Fruit fly (Drosophila melanogaster) whole organism, embryonic: Measurements from ENCODE around the gene CG34429.

Source experiments
- CG10147 ChIP-seq: fragments of 200-800 bp; sonication (Bioruptor generic); optimal IDR thresholded peaks from 2 replicates; lab custom pipeline; 2019; ENCODE audit warnings: missing biosample characterization, mild to moderate bottlenecking, missing genetic modification characterization, moderate library complexity
- CG10209 ChIP-seq: fragments of 200-800 bp; sonication (Bioruptor generic); optimal IDR thresholded peaks from 3 replicates; lab custom pipeline; 2017; ENCODE audit warnings: missing biosample characterization, mild to moderate bottlenecking, missing genetic modification characterization, missing genetic modification reagents
- CG10431 ChIP-seq: fragments of 200-800 bp; sonication (Bioruptor generic); optimal IDR thresholded peaks from 3 replicates; lab custom pipeline; 2018; ENCODE audit warnings: missing biosample characterization, mild to moderate bottlenecking, missing genetic modification characterization
- CG11093 ChIP-seq: fragments of 200-800 bp; sonication (Bioruptor generic); IDR thresholded peaks from 3 replicates; pipeline ENCODE4 v1.3.6; 2022; ENCODE audit warnings: missing biosample characterization, missing genetic modification characterization
- CG13287 ChIP-seq: fragments of 200-800 bp; sonication (Bioruptor generic); IDR thresholded peaks from 2 replicates; pipeline ENCODE4 v1.3.6; 2022; ENCODE audit warnings: missing biosample characterization, missing genetic modification characterization; ENCODE audit not compliant: partially characterized antibody
- CG13775 ChIP-seq: fragments of 200-800 bp; sonication (Bioruptor generic); optimal IDR thresholded peaks from 3 replicates; lab custom pipeline; 2017; ENCODE audit warnings: missing biosample characterization, mild to moderate bottlenecking, missing genetic modification characterization
- CG14965 ChIP-seq: fragments of 200-800 bp; sonication (Bioruptor generic); optimal IDR thresholded peaks from 2 replicates; lab custom pipeline; 2016; ENCODE audit warnings: missing biosample characterization, missing genetic modification characterization, borderline replicate concordance
- CG3281 ChIP-seq: fragments of 200-800 bp; sonication (Bioruptor generic); optimal IDR thresholded peaks from 3 replicates; lab custom pipeline; 2017; ENCODE audit warnings: missing biosample characterization, mild to moderate bottlenecking, missing genetic modification characterization
- CG43689 ChIP-seq: fragments of 200-800 bp; sonication (Bioruptor generic); IDR thresholded peaks from 2 replicates; pipeline ENCODE4 v1.3.6; 2022; ENCODE audit warnings: missing biosample characterization, missing genetic modification characterization
- CG4404 ChIP-seq: fragments of 200-800 bp; sonication (Bioruptor generic); IDR thresholded peaks from 2 replicates; pipeline ENCODE4 v1.3.6; 2022; ENCODE audit warnings: missing biosample characterization, missing genetic modification characterization
- CG6254 ChIP-seq: fragments of 200-800 bp; sonication (Bioruptor generic); optimal IDR thresholded peaks from 3 replicates; lab custom pipeline; 2017; ENCODE audit warnings: mild to moderate bottlenecking, missing biosample characterization, missing genetic modification reagents, missing genetic modification characterization
- CG7271 ChIP-seq: fragments of 200-800 bp; sonication (Bioruptor generic); optimal IDR thresholded peaks from 2 replicates; lab custom pipeline; 2018; ENCODE audit warnings: missing biosample characterization, mild to moderate bottlenecking, missing genetic modification characterization, moderate library complexity
- CG7357 ChIP-seq: fragments of 200-800 bp; sonication (Bioruptor generic); IDR thresholded peaks from 3 replicates; pipeline ENCODE4 v1.3.6; 2022; ENCODE audit warnings: missing biosample characterization, missing genetic modification characterization
- CG8290 ChIP-seq, 3 experiments: fragments of 200-800 bp; sonication (Bioruptor generic); optimal IDR thresholded peaks; 2 replicates each; lab custom pipeline; 2016 to 2019; ENCODE audit warnings: missing biosample characterization in 3 of 3, missing genetic modification characterization in 3 of 3, mild to moderate bottlenecking in 2 of 3, moderate library complexity in 1 of 3
- D ChIP-seq, 2 experiments: fragments of 200-800 bp in 1 of 2; fragments of >200 bp in 1 of 2; sonication (Bioruptor generic) in 1 of 2; optimal IDR thresholded peaks; 2 replicates in 1 of 2; 3 replicates in 1 of 2; lab custom pipeline; 2017; ENCODE audit warnings: mild to moderate bottlenecking in 1 of 2, missing biosample characterization in 1 of 2, missing genetic modification characterization in 1 of 2, missing genetic modification reagents in 1 of 2
- Eip74EF ChIP-seq, 2 experiments: fragments of 200-800 bp in 1 of 2; fragments of >200 bp in 1 of 2; sonication (Bioruptor generic) in 1 of 2; optimal IDR thresholded peaks; 2 replicates each; lab custom pipeline; 2017 to 2019; ENCODE audit warnings: missing biosample characterization in 2 of 2, missing genetic modification characterization in 2 of 2, mild to moderate bottlenecking in 1 of 2, moderate library complexity in 1 of 2
- H15 ChIP-seq: fragments of 200-800 bp; sonication (Bioruptor generic); IDR thresholded peaks from 3 replicates; pipeline ENCODE4 v1.3.6; 2022; ENCODE audit warnings: missing biosample characterization, missing genetic modification characterization
- HLHmδ ChIP-seq: fragments of 200-800 bp; sonication (Bioruptor generic); optimal IDR thresholded peaks from 2 replicates; lab custom pipeline; 2018; ENCODE audit warnings: missing biosample characterization, mild to moderate bottlenecking, missing genetic modification characterization, moderate library complexity
- Hand ChIP-seq: fragments of 200-800 bp; sonication (Bioruptor generic); optimal IDR thresholded peaks from 2 replicates; lab custom pipeline; 2017; ENCODE audit warnings: mild to moderate bottlenecking, missing biosample characterization, missing genetic modification reagents, missing genetic modification characterization
- Lim3 ChIP-seq: fragments of 200-800 bp; sonication (Bioruptor generic); IDR thresholded peaks from 2 replicates; pipeline ENCODE4 v1.3.6; 2022; ENCODE audit warnings: missing biosample characterization, missing genetic modification characterization
- Lpt ChIP-seq: fragments of >200 bp; optimal IDR thresholded peaks from 2 replicates; lab custom pipeline; 2018; ENCODE audit warnings: missing biosample characterization, missing genetic modification characterization
- NC2α ChIP-seq: fragments of 200-800 bp; sonication (Bioruptor generic); optimal IDR thresholded peaks from 2 replicates; lab custom pipeline; 2016; ENCODE audit warnings: missing biosample characterization, missing genetic modification characterization
- Neu2 ChIP-seq: fragments of 200-800 bp; sonication (Bioruptor generic); optimal IDR thresholded peaks from 3 replicates; lab custom pipeline; 2016; ENCODE audit warnings: missing biosample characterization, missing genetic modification characterization, borderline replicate concordance
- Side ChIP-seq: fragments of 200-800 bp; sonication (Bioruptor generic); optimal IDR thresholded peaks from 2 replicates; lab custom pipeline; 2016; ENCODE audit warnings: missing biosample characterization, missing genetic modification characterization
- Sox100B ChIP-seq: fragments of 200-800 bp; sonication (Bioruptor generic); optimal IDR thresholded peaks from 3 replicates; lab custom pipeline; 2018; ENCODE audit warnings: missing biosample characterization, mild to moderate bottlenecking, missing genetic modification characterization
- Usf ChIP-seq: fragments of 200-800 bp; sonication (Bioruptor generic); optimal IDR thresholded peaks from 2 replicates; lab custom pipeline; 2017; ENCODE audit warnings: missing genotype, missing biosample characterization, missing genetic modification characterization
- abd-A ChIP-seq: fragments of 200-800 bp; sonication (Bioruptor generic); optimal IDR thresholded peaks from 3 replicates; lab custom pipeline; 2019; ENCODE audit warnings: missing biosample characterization, mild to moderate bottlenecking, missing genetic modification characterization, moderate library complexity
- cato ChIP-seq: fragments of 200-800 bp; sonication (Bioruptor generic); optimal IDR thresholded peaks from 2 replicates; lab custom pipeline; 2016; ENCODE audit warnings: missing biosample characterization, missing genetic modification characterization, borderline replicate concordance
- chn ChIP-seq: fragments of 200-800 bp; sonication (Bioruptor generic); optimal IDR thresholded peaks from 2 replicates; lab custom pipeline; 2016; ENCODE audit warnings: missing biosample characterization, missing genetic modification characterization
- danr ChIP-seq: fragments of 200-800 bp; sonication (Bioruptor generic); IDR thresholded peaks from 2 replicates; pipeline ENCODE4 v1.3.6; 2022; ENCODE audit warnings: missing biosample characterization, missing genetic modification characterization
- ind ChIP-seq: fragments of 200-800 bp; sonication (Bioruptor generic); optimal IDR thresholded peaks from 3 replicates; lab custom pipeline; 2016; ENCODE audit warnings: missing biosample characterization, missing genetic modification characterization
- inv ChIP-seq: fragments of 200-800 bp; sonication (Bioruptor generic); IDR thresholded peaks from 2 replicates; pipeline ENCODE4 v1.3.6; 2022; ENCODE audit warnings: missing biosample characterization, missing genetic modification characterization; ENCODE audit not compliant: partially characterized antibody
- kah ChIP-seq: fragments of 200-800 bp; sonication (Bioruptor generic); optimal IDR thresholded peaks from 2 replicates; lab custom pipeline; 2018; ENCODE audit warnings: missing biosample characterization, mild to moderate bottlenecking, missing genetic modification characterization
- knrl ChIP-seq: fragments of 200-800 bp; sonication (Bioruptor generic); IDR thresholded peaks from 3 replicates; pipeline ENCODE4 v1.3.6; 2022; ENCODE audit warnings: missing biosample characterization, missing genetic modification characterization; ENCODE audit not compliant: partially characterized antibody
- lbe ChIP-seq: fragments of 200-800 bp; sonication (Bioruptor generic); optimal IDR thresholded peaks from 2 replicates; lab custom pipeline; 2016; ENCODE audit warnings: missing biosample characterization, mild to moderate bottlenecking, missing genetic modification characterization
- maf-S ChIP-seq: fragments of 200-800 bp; sonication (Bioruptor generic); optimal IDR thresholded peaks from 2 replicates; lab custom pipeline; 2016; ENCODE audit warnings: missing biosample characterization, missing genetic modification characterization
- nmo ChIP-seq: fragments of 200-800 bp; sonication (Bioruptor generic); optimal IDR thresholded peaks from 2 replicates; lab custom pipeline; 2018; ENCODE audit warnings: missing biosample characterization, mild to moderate bottlenecking, missing genetic modification characterization, moderate library complexity
- pb ChIP-seq: fragments of 200-800 bp; sonication (Bioruptor generic); optimal IDR thresholded peaks from 3 replicates; lab custom pipeline; 2016; ENCODE audit warnings: missing biosample characterization, missing genetic modification characterization
- peb ChIP-seq: fragments of 200-800 bp; sonication (Bioruptor generic); IDR thresholded peaks from 2 replicates; pipeline ENCODE4 v1.3.6; 2022; ENCODE audit warnings: missing biosample characterization, missing genetic modification characterization
- pho ChIP-seq: fragments of 200-800 bp; sonication (Bioruptor generic); optimal IDR thresholded peaks from 2 replicates; lab custom pipeline; 2016; ENCODE audit warnings: missing biosample characterization, missing genetic modification characterization
- psq ChIP-seq: fragments of 200-800 bp; sonication (Bioruptor generic); optimal IDR thresholded peaks from 2 replicates; lab custom pipeline; 2017; ENCODE audit warnings: missing biosample characterization, missing genetic modification characterization
- repo ChIP-seq: fragments of 200-800 bp; sonication (Bioruptor generic); optimal IDR thresholded peaks from 2 replicates; lab custom pipeline; 2016; ENCODE audit warnings: missing biosample characterization, missing genetic modification characterization
- sima ChIP-seq: fragments of 200-800 bp; sonication (Bioruptor generic); optimal IDR thresholded peaks from 2 replicates; lab custom pipeline; 2016; ENCODE audit warnings: missing biosample characterization, missing genetic modification characterization
- sob ChIP-seq: fragments of 200-800 bp; sonication (Bioruptor generic); IDR thresholded peaks from 2 replicates; pipeline ENCODE4 v1.3.6; 2022; ENCODE audit warnings: missing biosample characterization, missing genetic modification characterization
- stwl ChIP-seq: fragments of 200-800 bp; sonication (Bioruptor generic); optimal IDR thresholded peaks from 3 replicates; lab custom pipeline; 2018; ENCODE audit warnings: missing biosample characterization, mild to moderate bottlenecking, missing genetic modification characterization, moderate library complexity
- tgo ChIP-seq: fragments of 200-800 bp; sonication (Bioruptor generic); IDR thresholded peaks from 3 replicates; pipeline ENCODE4 v1.3.6; 2022; ENCODE audit warnings: missing biosample characterization, missing genetic modification characterization
- trem ChIP-seq: fragments of 200-800 bp; optimal IDR thresholded peaks from 3 replicates; lab custom pipeline; 2019; ENCODE audit warnings: missing biosample characterization, mild to moderate bottlenecking, missing genetic modification characterization, moderate library complexity
- zen ChIP-seq: fragments of 200-800 bp; sonication (Bioruptor generic); optimal IDR thresholded peaks from 3 replicates; lab custom pipeline; 2018; ENCODE audit warnings: missing biosample characterization, mild to moderate bottlenecking, missing genetic modification characterization, moderate library complexity
- zfh2 ChIP-seq: fragments of 200-800 bp; sonication (Bioruptor generic); optimal IDR thresholded peaks from 2 replicates; lab custom pipeline; 2016; ENCODE audit warnings: missing biosample characterization, missing genetic modification characterization

CG34429 gene

DNA sequence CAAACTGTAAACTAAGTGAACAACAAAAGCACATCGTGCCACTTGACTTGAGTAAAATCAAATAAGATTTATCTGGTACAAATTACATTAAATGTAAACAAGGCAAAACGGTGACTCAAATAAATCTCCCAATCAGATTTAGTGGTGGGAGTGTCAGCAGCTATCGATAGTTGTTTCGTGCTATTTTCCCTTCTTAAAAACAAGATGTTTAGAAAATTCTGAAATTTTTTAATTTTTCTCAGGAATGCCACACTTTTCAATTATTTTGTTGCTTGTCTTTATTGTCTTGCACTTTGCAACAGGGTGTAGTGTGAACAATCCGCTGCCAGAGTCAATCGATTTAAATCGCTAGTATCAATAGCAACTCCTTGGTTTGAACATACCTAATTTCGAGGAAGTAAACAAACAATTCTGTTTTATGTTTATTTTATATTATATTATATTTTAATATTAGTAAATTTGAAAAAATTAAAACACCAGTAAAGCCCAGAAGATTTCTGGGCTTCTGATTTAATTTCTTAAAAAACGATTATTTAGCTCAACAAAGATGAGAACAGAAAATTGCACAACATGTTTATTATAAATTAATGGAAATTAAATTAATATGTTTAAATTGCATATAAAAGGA lies 47.5 kb upstream of the CG34429 start, which contains the start of gene MICAL-like (continued):
- TF ChIP-seq NC2α (GFP tag; lab: Kevin White, UChicago) (no peak), knrl (GFP tag; lab: Robert Waterston, UW) (peak; percentile 88), CG43689 (no peak), Lim3 (no peak), Hand (GFP tag; lab: Kevin White, UChicago) (no peak), H15 (no peak), zfh2 (peak; percentile 50), inv (GFP tag; lab: Robert Waterston, UW) (peak; percentile 90), CG7357 (GFP tag; lab: Robert Waterston, UW) (peak; percentile 78), CG14965 (GFP tag; lab: Kevin White, UChicago) (no peak), lbe (no peak), CG7271 (no peak), Neu2 (GFP tag; lab: Kevin White, UChicago) (no peak), CG10147 (GFP tag; lab: Kevin White, UChicago) (no peak), sob (peak; percentile 59), nmo (no peak), repo (no peak), D (optimal IDR thresholded peaks at IDR 0.05; lab: Kevin White, UChicago) (no peak), D (GFP tag; optimal IDR thresholded peaks at IDR 0.05; lab: Kevin White, UChicago) (no peak), Usf (no peak), psq (GFP tag; lab: Kevin White, UChicago) (no peak), CG4404 (GFP tag; lab: Robert Waterston, UW) (peak; percentile 30), CG13287 (GFP tag; lab: Robert Waterston, UW) (peak; percentile 89), kah (no peak), sima (GFP tag; lab: Kevin White, UChicago) (no peak), ind (GFP tag; lab: Kevin White, UChicago) (peak; percentile 33), Side (GFP tag; lab: Kevin White, UChicago) (no peak), abd-A (tag; lab: Kevin White, UChicago) (no peak), tgo (GFP tag; lab: Robert Waterston, UW) (no peak; the same call in 2 of the 3 replicates), CG8290 (GFP tag; optimal IDR thresholded peaks at IDR 0.05; lab: Kevin White, UChicago) (peak; percentile 47), CG8290 (tag; optimal IDR thresholded peaks at IDR 0.05; lab: Kevin White, UChicago) (peak; percentile 14 to 26), Sox100B (GFP tag; lab: Kevin White, UChicago) (no peak), zen (peak; percentile 61), Lpt (GFP tag; lab: Kevin White, UChicago) (no peak), cato (GFP tag; lab: Kevin White, UChicago) (no peak), chn (peak; percentile 5), pho (GFP tag; lab: Kevin White, UChicago) (no peak), Eip74EF (GFP tag; optimal IDR thresholded peaks at IDR 0.05; lab: Kevin White, UChicago) (no peak), peb (GFP tag; lab: Robert Waterston, UW) (no peak), CG3281 (GFP tag; lab: Kevin White, UChicago) (no peak), CG11093 (GFP tag; lab: Robert Waterston, UW) (no peak), trem (tag; lab: Kevin White, UChicago) (peak; percentile 11), CG13775 (GFP tag; lab: Kevin White, UChicago) (no peak), HLHmδ (GFP tag; lab: Kevin White, UChicago) (no peak), maf-S (GFP tag; lab: Kevin White, UChicago) (no peak), stwl (peak; percentile 71), CG10431 (no peak), CG6254 (no peak), CG10209 (GFP tag; lab: Kevin White, UChicago) (no peak), danr (0 out of 2 replicates have a peak, but pooled peaks have one; percentile 22), pb (no peak)
